Fruit fly (Drosophila melanogaster) whole organism, embryonic: ENCODE results near the gene lectin-37Da.
A peak's percentile ranks its signal among the peaks of the same experiment; 100 is the strongest.

Experiments used
- B-H1 ChIP-seq: fragments of 200-800 bp; sonication (Bioruptor generic); IDR thresholded peaks from 3 replicates; pipeline ENCODE4 v1.3.6; 2022; ENCODE audit warnings: missing biosample characterization, missing genetic modification characterization
- Bdp1 ChIP-seq: fragments of 200-800 bp; sonication (Bioruptor generic); optimal IDR thresholded peaks from 3 replicates; lab custom pipeline; 2016; ENCODE audit warnings: missing biosample characterization, missing genetic modification characterization
- Blimp-1 ChIP-seq: fragments of 200-800 bp; sonication (Bioruptor generic); optimal IDR thresholded peaks from 3 replicates; lab custom pipeline; 2018; ENCODE audit warnings: missing biosample characterization, missing genetic modification characterization, mild to moderate bottlenecking, moderate library complexity, missing genetic modification reagents
- CG10959 ChIP-seq: fragments of 200-800 bp; sonication (Bioruptor generic); IDR thresholded peaks from 2 replicates; pipeline ENCODE4 v1.3.6; 2022; ENCODE audit warnings: missing biosample characterization, missing genetic modification characterization
- CG11504 ChIP-seq: fragments of 200-800 bp; sonication (Bioruptor generic); optimal IDR thresholded peaks from 3 replicates; lab custom pipeline; 2019; ENCODE audit warnings: missing biosample characterization, mild to moderate bottlenecking, missing genetic modification characterization, moderate library complexity
- CG11696 ChIP-seq: fragments of 200-800 bp; sonication (Bioruptor generic); IDR thresholded peaks from 2 replicates; pipeline ENCODE4 v1.3.6; 2022; ENCODE audit warnings: missing biosample characterization, missing genetic modification characterization
- CG12744 ChIP-seq: fragments of 200-800 bp; sonication (Bioruptor generic); optimal IDR thresholded peaks from 2 replicates; lab custom pipeline; 2016; ENCODE audit warnings: missing biosample characterization, missing genetic modification characterization
- CG13123 ChIP-seq: fragments of 200-800 bp; sonication (Bioruptor generic); optimal IDR thresholded peaks from 2 replicates; lab custom pipeline; 2016; ENCODE audit warnings: missing biosample characterization, missing genetic modification characterization
- CG15601 ChIP-seq: fragments of 200-800 bp; sonication (Bioruptor generic); optimal IDR thresholded peaks from 3 replicates; lab custom pipeline; 2019; ENCODE audit warnings: missing biosample characterization, mild to moderate bottlenecking, missing genetic modification characterization, moderate library complexity
- CG17612 ChIP-seq: fragments of 200-800 bp; sonication (Bioruptor generic); IDR thresholded peaks from 2 replicates; pipeline ENCODE4 v1.3.6; 2022; ENCODE audit warnings: missing biosample characterization, missing genetic modification characterization
- CG2889 ChIP-seq: fragments of 200-800 bp; sonication (Bioruptor generic); IDR thresholded peaks from 3 replicates; pipeline ENCODE4 v1.3.6; 2022; ENCODE audit warnings: missing biosample characterization, missing genetic modification characterization
- CG42726 ChIP-seq: fragments of 200-800 bp; sonication (Bioruptor generic); IDR thresholded peaks from 2 replicates; pipeline ENCODE4 v1.3.6; 2022; ENCODE audit warnings: missing biosample characterization, missing genetic modification characterization; ENCODE audit not compliant: partially characterized antibody
- CG5245 ChIP-seq: fragments of 200-800 bp; sonication (Bioruptor generic); optimal IDR thresholded peaks from 3 replicates; lab custom pipeline; 2016; ENCODE audit warnings: missing biosample characterization, missing genetic modification characterization
- CG7963 ChIP-seq: fragments of 200-800 bp; sonication (Bioruptor generic); IDR thresholded peaks from 3 replicates; pipeline ENCODE4 v1.3.6; 2022; ENCODE audit warnings: missing biosample characterization, missing genetic modification characterization; ENCODE audit not compliant: partially characterized antibody
- CG8281 ChIP-seq: fragments of 200-800 bp; sonication (Bioruptor generic); optimal IDR thresholded peaks from 2 replicates; lab custom pipeline; 2018; ENCODE audit warnings: missing biosample characterization, mild to moderate bottlenecking, missing genetic modification characterization, moderate library complexity
- CG9609 ChIP-seq: fragments of 200-800 bp; sonication (Bioruptor generic); optimal IDR thresholded peaks from 3 replicates; lab custom pipeline; 2016; ENCODE audit warnings: missing biosample characterization, missing genetic modification characterization
- CG9727 ChIP-seq: fragments of 200-800 bp; sonication (Bioruptor generic); optimal IDR thresholded peaks from 3 replicates; lab custom pipeline; 2017; ENCODE audit warnings: missing biosample characterization, mild to moderate bottlenecking, missing genetic modification characterization
- D ChIP-seq, 2 experiments: fragments of 200-800 bp in 1 of 2; fragments of >200 bp in 1 of 2; sonication (Bioruptor generic) in 1 of 2; optimal IDR thresholded peaks; 2 replicates in 1 of 2; 3 replicates in 1 of 2; lab custom pipeline; 2017; ENCODE audit warnings: mild to moderate bottlenecking in 1 of 2, missing biosample characterization in 1 of 2, missing genetic modification characterization in 1 of 2, missing genetic modification reagents in 1 of 2
- Ets65A ChIP-seq: fragments of 200-800 bp; sonication (Bioruptor generic); peaks from one replicate; lab custom pipeline; 2016; ENCODE audit warnings: missing biosample characterization, missing genetic modification characterization
- Hmr ChIP-seq: fragments of 200-800 bp; sonication (Bioruptor generic); optimal IDR thresholded peaks from 3 replicates; lab custom pipeline; 2017; ENCODE audit warnings: mild to moderate bottlenecking, missing biosample characterization, missing genetic modification reagents, missing genetic modification characterization
- Hsf ChIP-seq: fragments of 200-800 bp; sonication (Bioruptor generic); optimal IDR thresholded peaks from 3 replicates; lab custom pipeline; 2016; ENCODE audit warnings: missing biosample characterization, missing genetic modification characterization
- Med ChIP-seq: fragments of 200-800 bp; sonication (Bioruptor generic); peaks from one replicate; lab custom pipeline; 2016; ENCODE audit warnings: missing biosample characterization, missing genetic modification characterization, mild to moderate bottlenecking, inconsistent platforms, moderate library complexity
- Nf-YB ChIP-seq: fragments of 200-800 bp; sonication (Bioruptor generic); optimal IDR thresholded peaks from 3 replicates; lab custom pipeline; 2019; ENCODE audit warnings: missing biosample characterization, mild to moderate bottlenecking, missing genetic modification characterization, moderate library complexity
- NfI ChIP-seq: fragments of 200-800 bp; sonication (Bioruptor generic); optimal IDR thresholded peaks from 3 replicates; lab custom pipeline; 2018; ENCODE audit warnings: missing biosample characterization, mild to moderate bottlenecking, missing genetic modification characterization, moderate library complexity
- PHDP ChIP-seq: fragments of 200-800 bp; sonication (Bioruptor generic); optimal IDR thresholded peaks from 3 replicates; lab custom pipeline; 2018; ENCODE audit warnings: missing biosample characterization, mild to moderate bottlenecking, missing genetic modification characterization, moderate library complexity
- Sox100B ChIP-seq: fragments of 200-800 bp; sonication (Bioruptor generic); optimal IDR thresholded peaks from 3 replicates; lab custom pipeline; 2018; ENCODE audit warnings: missing biosample characterization, mild to moderate bottlenecking, missing genetic modification characterization
- Ssrp ChIP-seq: fragments of 200-800 bp; sonication (Bioruptor generic); optimal IDR thresholded peaks from 2 replicates; lab custom pipeline; 2018; ENCODE audit warnings: missing biosample characterization, mild to moderate bottlenecking, missing genetic modification characterization, moderate library complexity
- Usf ChIP-seq: fragments of 200-800 bp; sonication (Bioruptor generic); optimal IDR thresholded peaks from 2 replicates; lab custom pipeline; 2017; ENCODE audit warnings: missing genotype, missing biosample characterization, missing genetic modification characterization
- Xbp1 ChIP-seq: fragments of 200-800 bp; sonication (Bioruptor generic); optimal IDR thresholded peaks from 3 replicates; lab custom pipeline; 2016; ENCODE audit warnings: missing biosample characterization, mild to moderate bottlenecking, missing genetic modification characterization
- Xrp1 ChIP-seq: fragments of 200-800 bp; sonication (Bioruptor generic); IDR thresholded peaks from 2 replicates; pipeline ENCODE4 v1.3.6; 2022; ENCODE audit warnings: missing biosample characterization, missing genetic modification characterization
- ap ChIP-seq: fragments of 200-800 bp; sonication (Bioruptor generic); IDR thresholded peaks from 2 replicates; pipeline ENCODE4 v1.3.6; 2022; ENCODE audit warnings: missing biosample characterization, missing genetic modification characterization
- chn ChIP-seq: fragments of 200-800 bp; sonication (Bioruptor generic); optimal IDR thresholded peaks from 2 replicates; lab custom pipeline; 2016; ENCODE audit warnings: missing biosample characterization, missing genetic modification characterization
- ci ChIP-seq: fragments of 200-800 bp; sonication (Bioruptor generic); IDR thresholded peaks from 3 replicates; pipeline ENCODE4 v1.3.6; 2022; ENCODE audit warnings: missing biosample characterization, missing genetic modification characterization
- croc ChIP-seq: fragments of 200-800 bp; sonication (Bioruptor generic); conservative IDR thresholded peaks from 3 replicates; pipeline ENCODE4 v1.3.6; 2022; ENCODE audit warnings: missing biosample characterization, missing genetic modification characterization
- dati ChIP-seq: fragments of 200-800 bp; sonication (Bioruptor generic); IDR thresholded peaks from 2 replicates; pipeline ENCODE4 v1.3.6; 2022; ENCODE audit warnings: missing biosample characterization, missing genetic modification characterization
- dm ChIP-seq: fragments of 200-800 bp; sonication (Bioruptor generic); optimal IDR thresholded peaks from 3 replicates; lab custom pipeline; 2016; ENCODE audit warnings: missing biosample characterization, missing genetic modification characterization
- dmrt11E ChIP-seq: fragments of 200-800 bp; sonication (Bioruptor generic); optimal IDR thresholded peaks from 3 replicates; lab custom pipeline; 2018; ENCODE audit warnings: missing biosample characterization, mild to moderate bottlenecking, missing genetic modification characterization, moderate library complexity
- dmrt99B ChIP-seq: fragments of 200-800 bp; sonication (Bioruptor generic); optimal IDR thresholded peaks from 2 replicates; lab custom pipeline; 2018; ENCODE audit warnings: missing biosample characterization, mild to moderate bottlenecking, missing genetic modification characterization, moderate library complexity
- en ChIP-seq: fragments of 200-800 bp; sonication (Bioruptor generic); optimal IDR thresholded peaks from 2 replicates; lab custom pipeline; 2016; ENCODE audit warnings: missing biosample characterization, missing genetic modification characterization
- kay ChIP-seq: fragments of 200-800 bp; sonication (Bioruptor generic); optimal IDR thresholded peaks from 2 replicates; lab custom pipeline; 2016; ENCODE audit warnings: missing biosample characterization, missing genetic modification characterization
- lola ChIP-seq, 3 experiments: fragments of >200 bp in 2 of 3; fragments of 200-800 bp in 1 of 3; sonication (Bioruptor generic) in 1 of 3; optimal IDR thresholded peaks; 2 replicates each; lab custom pipeline; 2017 to 2019; ENCODE audit warnings: missing biosample characterization in 3 of 3, missing genetic modification characterization in 3 of 3, mild to moderate bottlenecking in 1 of 3, moderate library complexity in 1 of 3
- nom ChIP-seq: fragments of 200-800 bp; sonication (Bioruptor generic); optimal IDR thresholded peaks from 2 replicates; lab custom pipeline; 2017; ENCODE audit warnings: missing biosample characterization, missing genetic modification characterization, mild to moderate bottlenecking, moderate library complexity, missing genetic modification reagents
- pfk ChIP-seq: fragments of 200-800 bp; sonication (Bioruptor generic); optimal IDR thresholded peaks from 2 replicates; lab custom pipeline; 2018; ENCODE audit warnings: missing biosample characterization, mild to moderate bottlenecking, missing genetic modification characterization, moderate library complexity
- pum ChIP-seq: fragments of 200-800 bp; sonication (Bioruptor generic); optimal IDR thresholded peaks from 2 replicates; lab custom pipeline; 2016; ENCODE audit warnings: missing biosample characterization, missing genetic modification characterization
- salm ChIP-seq: fragments of 200-800 bp; sonication (Bioruptor generic); optimal IDR thresholded peaks from 2 replicates; lab custom pipeline; 2018; ENCODE audit warnings: missing biosample characterization, mild to moderate bottlenecking, missing genetic modification characterization
- sc ChIP-seq, 3 experiments: fragments of >200 bp in 2 of 3; fragments of 200-800 bp in 1 of 3; sonication (Bioruptor generic) in 1 of 3; optimal IDR thresholded peaks; 2 replicates in 2 of 3; 3 replicates in 1 of 3; lab custom pipeline; 2017; ENCODE audit warnings: mild to moderate bottlenecking in 1 of 3, missing biosample characterization in 1 of 3, missing genetic modification characterization in 1 of 3, missing genetic modification reagents in 1 of 3
- sqz ChIP-seq: fragments of 200-800 bp; sonication (Bioruptor generic); optimal IDR thresholded peaks from 3 replicates; lab custom pipeline; 2018; ENCODE audit warnings: missing biosample characterization, mild to moderate bottlenecking, missing genetic modification characterization
- ssp ChIP-seq: fragments of 200-800 bp; sonication (Bioruptor generic); IDR thresholded peaks from 2 replicates; pipeline ENCODE4 v1.3.6; 2022; ENCODE audit warnings: missing biosample characterization, missing genetic modification characterization
- tio ChIP-seq: fragments of 200-800 bp; sonication (Bioruptor generic); optimal IDR thresholded peaks from 2 replicates; lab custom pipeline; 2017; ENCODE audit warnings: missing biosample characterization, missing genetic modification characterization, inconsistent platforms
- trem ChIP-seq: fragments of 200-800 bp; optimal IDR thresholded peaks from 3 replicates; lab custom pipeline; 2019; ENCODE audit warnings: missing biosample characterization, mild to moderate bottlenecking, missing genetic modification characterization, moderate library complexity

lectin-37Da gene

dm6 chr2L:19370046-19370445 is 48.1 kb upstream of the lectin-37Da start, which contains the start of gene CG17349 (continued):
- TF ChIP-seq dmrt11E (tag; lab: Kevin White, UChicago) (peak; percentile 60), Nf-YB (no peak), CG42726 (GFP tag; lab: Robert Waterston, UW) (no peak), salm (tag; lab: Kevin White, UChicago) (peak; percentile 27), CG9727 (GFP tag; lab: Kevin White, UChicago) (peak; percentile 3), lola (GFP tag; optimal IDR thresholded peaks at IDR 0.05; lab: Kevin White, UChicago) (peak in 1 of 3 experiments; percentile 57), ap (GFP tag; lab: Robert Waterston, UW) (no peak), en (GFP tag; lab: Kevin White, UChicago) (no peak), croc (GFP tag; lab: Robert Waterston, UW) (no peak), sc (optimal IDR thresholded peaks at IDR 0.05; lab: Kevin White, UChicago) (no peak), sc (GFP tag; optimal IDR thresholded peaks at IDR 0.05; lab: Kevin White, UChicago) (peak; percentile 34), CG15601 (tag; lab: Kevin White, UChicago) (peak; percentile 29), ci (GFP tag; lab: Robert Waterston, UW) (0 out of 3 replicates have a peak, but pooled peaks have one; percentile 35), nom (no peak), dmrt99B (tag; lab: Kevin White, UChicago) (no peak), CG11504 (tag; lab: Kevin White, UChicago) (peak; percentile 14), CG10959 (GFP tag; lab: Robert Waterston, UW) (peak; percentile 17; the same call in 1 of the 2 replicates), CG11696 (GFP tag; lab: Robert Waterston, UW) (no peak), Ets65A (GFP tag; lab: Kevin White, UChicago) (no peak), CG12744 (GFP tag; lab: Kevin White, UChicago) (no peak), CG7963 (GFP tag; lab: Robert Waterston, UW) (no peak), Xrp1 (peak; percentile 55), CG2889 (GFP tag; lab: Robert Waterston, UW) (no peak), sqz (GFP tag; lab: Kevin White, UChicago) (no peak), dm (GFP tag; lab: Kevin White, UChicago) (no peak), Bdp1 (GFP tag; lab: Kevin White, UChicago) (no peak), Ssrp (tag; lab: Kevin White, UChicago) (no peak), CG17612 (GFP tag; lab: Robert Waterston, UW) (no peak), Hsf (no peak), pum (GFP tag; lab: Kevin White, UChicago) (no peak), chn (GFP tag; lab: Kevin White, UChicago) (no peak), Xbp1 (GFP tag; lab: Kevin White, UChicago) (no peak), CG8281 (tag; lab: Kevin White, UChicago) (no peak), Blimp-1 (peak; percentile 66), Usf (GFP tag; lab: Kevin White, UChicago) (no peak), tio (no peak), dati (GFP tag; lab: Robert Waterston, UW) (no peak), pfk (no peak), CG5245 (GFP tag; lab: Kevin White, UChicago) (no peak), D (optimal IDR thresholded peaks at IDR 0.05; lab: Kevin White, UChicago) (no peak), D (GFP tag; optimal IDR thresholded peaks at IDR 0.05; lab: Kevin White, UChicago) (peak; percentile 15), trem (tag; lab: Kevin White, UChicago) (peak; percentile 3), Hmr (GFP tag; lab: Kevin White, UChicago) (no peak), Med (GFP tag; lab: Kevin White, UChicago) (peak; percentile 49), NfI (GFP tag; lab: Kevin White, UChicago) (no peak), ssp (GFP tag; lab: Robert Waterston, UW) (no peak), Sox100B (peak; percentile 21), B-H1 (no peak), PHDP (tag; lab: Kevin White, UChicago) (peak; percentile 43), CG13123 (GFP tag; lab: Kevin White, UChicago) (no peak), kay (no peak), CG9609 (GFP tag; lab: Kevin White, UChicago) (no peak)
